ENCODE assay signal across 2 fruit fly cellular contexts in genomic region chr3L:10392585-10393258, dm6.
TF ChIP-seq lines count a peak whose summit lies in the region.

No protein-coding gene starts in this region.

- TF ChIP-seq CTCF in whole organism, embryonic (GFP tag; optimal IDR thresholded peaks at IDR 0.05; lab: Kevin White, UChicago), result no peak

TF ChIP-seq in whole organism, embryonic, 481 proteins besides CTCF, POLR2A, EP300 and RAD21:
- TF ChIP-seq bsh (GFP tag; optimal IDR thresholded peaks at IDR 0.05; lab: Kevin White, UChicago), result peak in 1 of 2 experiments; percentile 17
- TF ChIP-seq CG18262 (tag; optimal IDR thresholded peaks at IDR 0.05; lab: Kevin White, UChicago), result peak; percentile 32
- peak; percentile 4 for TF ChIP-seq CG10267 (tag; optimal IDR thresholded peaks at IDR 0.05; lab: Kevin White, UChicago)
- 0 out of 3 replicates have a peak, but pooled peaks have one; percentile 25 for TF ChIP-seq CG17361 (GFP tag; IDR thresholded peaks at IDR 0.05; lab: Robert Waterston, UW)
- no peak for TF ChIP-seq sc (optimal IDR thresholded peaks at IDR 0.05; lab: Kevin White, UChicago)
- TF ChIP-seq sc (GFP tag; optimal IDR thresholded peaks at IDR 0.05; lab: Kevin White, UChicago), result peak; percentile 4
- peak; percentile 1 for TF ChIP-seq dmrt99B (tag; optimal IDR thresholded peaks at IDR 0.05; lab: Kevin White, UChicago)
- no peak for TF ChIP-seq CG4328 (GFP tag; optimal IDR thresholded peaks at IDR 0.05; lab: Kevin White, UChicago)
- TF ChIP-seq Abd-B (GFP tag; optimal IDR thresholded peaks at IDR 0.05; lab: Kevin White, UChicago), result peak; percentile 52
- TF ChIP-seq CoRest (tag; optimal IDR thresholded peaks at IDR 0.05; lab: Kevin White, UChicago), result peak; percentile 28
- TF ChIP-seq inv (GFP tag; IDR thresholded peaks at IDR 0.05; lab: Robert Waterston, UW; ENCODE audit: partially characterized antibody), result no peak
- TF ChIP-seq Blimp-1 (GFP tag; optimal IDR thresholded peaks at IDR 0.05; lab: Kevin White, UChicago), result peak; percentile 29
- peak; percentile 3 for TF ChIP-seq fd96Cb (tag; optimal IDR thresholded peaks at IDR 0.05; lab: Kevin White, UChicago)
- TF ChIP-seq Stat92E (GFP tag; optimal IDR thresholded peaks at IDR 0.05; lab: Kevin White, UChicago), result no peak
- peak; percentile 14 for TF ChIP-seq CG13424 (tag; optimal IDR thresholded peaks at IDR 0.05; lab: Kevin White, UChicago)
- TF ChIP-seq CG7839 (tag; optimal IDR thresholded peaks at IDR 0.05; lab: Kevin White, UChicago), result peak; percentile 2
- TF ChIP-seq Sox102F (GFP tag; optimal IDR thresholded peaks at IDR 0.05; lab: Kevin White, UChicago), result peak; percentile 20
- TF ChIP-seq Sox100B (GFP tag; optimal IDR thresholded peaks at IDR 0.05; lab: Kevin White, UChicago), result peak; percentile 46
- TF ChIP-seq sens (GFP tag; lab: Kevin White, UChicago), result peak; percentile 21
- peak; percentile 93 for TF ChIP-seq D19A (tag; optimal IDR thresholded peaks at IDR 0.05; lab: Kevin White, UChicago)
- peak; percentile 26 for TF ChIP-seq CG14710 (tag; optimal IDR thresholded peaks at IDR 0.05; lab: Kevin White, UChicago)
- peak; percentile 8 for TF ChIP-seq dmrt11E (tag; optimal IDR thresholded peaks at IDR 0.05; lab: Kevin White, UChicago)
- TF ChIP-seq Meics (GFP tag; optimal IDR thresholded peaks at IDR 0.05; lab: Kevin White, UChicago), result no peak
- TF ChIP-seq ssp (GFP tag; IDR thresholded peaks at IDR 0.05; lab: Robert Waterston, UW), result no peak
- peak; percentile 81 for TF ChIP-seq gcm (GFP tag; optimal IDR thresholded peaks at IDR 0.05; lab: Kevin White, UChicago)
- no peak for TF ChIP-seq D (optimal IDR thresholded peaks at IDR 0.05; lab: Kevin White, UChicago)
- peak; percentile 10 for TF ChIP-seq D (GFP tag; optimal IDR thresholded peaks at IDR 0.05; lab: Kevin White, UChicago)
- peak; percentile 14 for TF ChIP-seq CG10147 (GFP tag; optimal IDR thresholded peaks at IDR 0.05; lab: Kevin White, UChicago)
- peak; percentile 33 for TF ChIP-seq gem (tag; optimal IDR thresholded peaks at IDR 0.05; lab: Kevin White, UChicago)
- peak; percentile 42 for TF ChIP-seq CG11504 (tag; optimal IDR thresholded peaks at IDR 0.05; lab: Kevin White, UChicago)
- peak; percentile 14 for TF ChIP-seq phol (tag; optimal IDR thresholded peaks at IDR 0.05; lab: Kevin White, UChicago)
- peak; percentile 25 for TF ChIP-seq CG3281 (GFP tag; optimal IDR thresholded peaks at IDR 0.05; lab: Kevin White, UChicago)
- TF ChIP-seq row (GFP tag; IDR thresholded peaks at IDR 0.05; lab: Robert Waterston, UW), result 0 out of 3 replicates have a peak, but pooled peaks have one; percentile 25
- TF ChIP-seq CG2678 (tag; optimal IDR thresholded peaks at IDR 0.05; lab: Kevin White, UChicago), result no peak
- TF ChIP-seq CG10979 (tag; optimal IDR thresholded peaks at IDR 0.05; lab: Kevin White, UChicago), result peak; percentile 38
- TF ChIP-seq CG15269 (tag; optimal IDR thresholded peaks at IDR 0.05; lab: Kevin White, UChicago), result no peak
- TF ChIP-seq grau (tag; optimal IDR thresholded peaks at IDR 0.05; lab: Kevin White, UChicago), result peak; percentile 0
- TF ChIP-seq fd64A (GFP tag; optimal IDR thresholded peaks at IDR 0.05; lab: Kevin White, UChicago), result no peak

TF ChIP-seq in whole organism, prepupa, 60 proteins besides CTCF, POLR2A, EP300 and RAD21:
- no peak for TF ChIP-seq ss (GFP tag; optimal IDR thresholded peaks at IDR 0.05; lab: Kevin White, UChicago)
- peak; percentile 51 for TF ChIP-seq svp (GFP tag; lab: Kevin White, UChicago)

Comparison
In these comparisons a context has a peak if more than half of its experiments do, and no peak if none do; other contexts are left out.
1. Of the 7 proteins assayed by ChIP-seq in both whole organism, embryonic and whole organism, prepupa: peak only in whole organism, embryonic: Blimp-1 and Sox102F; only in whole organism, prepupa: none; in both: none; in neither: 5.